Fruit fly (Drosophila melanogaster): ENCODE measurements around the gene CG5321.

dm6 chrX:14718842-14719241 is 39.5 kb downstream of the CG5321 start, which contains the start of gene hog:
- TF ChIP-seq Snoo (tag; optimal IDR thresholded peaks at IDR 0.05) (no peak), EcR (GFP tag; optimal IDR thresholded peaks at IDR 0.05) (no peak), CG14655 (GFP tag; optimal IDR thresholded peaks at IDR 0.05) (no peak), fd96Ca (GFP tag; IDR thresholded peaks at IDR 0.05) (no peak), CG8301 (tag; optimal IDR thresholded peaks at IDR 0.05) (no peak), Pif1A (GFP tag; optimal IDR thresholded peaks at IDR 0.05) (no peak), CG17806 (tag; optimal IDR thresholded peaks at IDR 0.05) (no peak), Pif1B (GFP tag; optimal IDR thresholded peaks at IDR 0.05) (no peak), CG4496 (GFP tag; IDR thresholded peaks at IDR 0.05) (no peak), gl (tag; optimal IDR thresholded peaks at IDR 0.05) (no peak), CG9948 (tag; optimal IDR thresholded peaks at IDR 0.05) (no peak), CG12605 (GFP tag; IDR thresholded peaks at IDR 0.05) (no peak)

All from whole organism, pupa.